Fruit fly (Drosophila melanogaster): ENCODE results near the gene TfIIEbeta.
A peak's percentile ranks its signal among the peaks of the same experiment; 100 is the strongest.

The TfIIEbeta gene

dm6 chr3L:4259102-4259558 lies 27.7 kb upstream of the TfIIEbeta start, which contains the start of the genes CG15011 and CG1309 (continued):
- TF ChIP-seq CG18476 (GFP tag; optimal IDR thresholded peaks at IDR 0.05): peak; percentile 70
- TF ChIP-seq CG12942 (GFP tag; optimal IDR thresholded peaks at IDR 0.05): peak; percentile 60
- peak; percentile 75; the same call in 2 of the 3 replicates for TF ChIP-seq CG11456 (GFP tag; IDR thresholded peaks at IDR 0.05)
- peak in 1 of 2 experiments; percentile 53 for TF ChIP-seq Eip74EF (GFP tag; optimal IDR thresholded peaks at IDR 0.05)
- TF ChIP-seq CG15696 (tag; optimal IDR thresholded peaks at IDR 0.05): peak; percentile 85
- TF ChIP-seq zf30C (GFP tag; optimal IDR thresholded peaks at IDR 0.05): no peak
- TF ChIP-seq CG30431 (GFP tag; optimal IDR thresholded peaks at IDR 0.05): peak; percentile 40
- TF ChIP-seq CG4328 (GFP tag; optimal IDR thresholded peaks at IDR 0.05): peak; percentile 76
- peak; percentile 93 for TF ChIP-seq Hr3 (GFP tag; optimal IDR thresholded peaks at IDR 0.05)
- peak; percentile 72 for TF ChIP-seq esg (GFP tag; conservative IDR thresholded peaks at IDR 0.05)
- peak; percentile 84 for TF ChIP-seq unpg (GFP tag; optimal IDR thresholded peaks at IDR 0.05)
- peak; percentile 57 for TF ChIP-seq psq (GFP tag; optimal IDR thresholded peaks at IDR 0.05)
- TF ChIP-seq CoRest (tag; optimal IDR thresholded peaks at IDR 0.05): peak; percentile 92
- no peak for TF ChIP-seq CG8359 (GFP tag; optimal IDR thresholded peaks at IDR 0.05; ENCODE audit: borderline replicate concordance)
- TF ChIP-seq CG15269 (tag; optimal IDR thresholded peaks at IDR 0.05): peak; percentile 84
- no peak for TF ChIP-seq prd (optimal IDR thresholded peaks at IDR 0.05)
- peak; percentile 88 for TF ChIP-seq prd (GFP tag; IDR thresholded peaks at IDR 0.05)
- TF ChIP-seq CG9932 (GFP tag; IDR thresholded peaks at IDR 0.05): peak; percentile 87
- TF ChIP-seq HLH3B (GFP tag; IDR thresholded peaks at IDR 0.05): peak; percentile 68; the same call in 1 of the 2 replicates
- peak; percentile 62 for TF ChIP-seq CG17186 (GFP tag; optimal IDR thresholded peaks at IDR 0.05)
- TF ChIP-seq H15 (GFP tag; IDR thresholded peaks at IDR 0.05): peak; percentile 74
- TF ChIP-seq stwl (tag; optimal IDR thresholded peaks at IDR 0.05): peak; percentile 79
- TF ChIP-seq fd64A (GFP tag; optimal IDR thresholded peaks at IDR 0.05): no peak
- TF ChIP-seq CG6854 (GFP tag; optimal IDR thresholded peaks at IDR 0.05): no peak
- TF ChIP-seq gro (GFP tag; optimal IDR thresholded peaks at IDR 0.05): peak; percentile 88
- TF ChIP-seq Spps (tag; optimal IDR thresholded peaks at IDR 0.05): peak; percentile 73
- peak; percentile 80 for TF ChIP-seq CG7372 (GFP tag; IDR thresholded peaks at IDR 0.05)
- TF ChIP-seq nerfin-2 (GFP tag; IDR thresholded peaks at IDR 0.05; ENCODE audit: partially characterized antibody): no peak
- peak; percentile 82 for TF ChIP-seq CG12744 (GFP tag; optimal IDR thresholded peaks at IDR 0.05)
- TF ChIP-seq lab (GFP tag; optimal IDR thresholded peaks at IDR 0.05): peak; percentile 87
- peak; percentile 70; the same call in 1 of the 2 replicates for TF ChIP-seq Atf6 (GFP tag; IDR thresholded peaks at IDR 0.05)
- TF ChIP-seq Dbx (GFP tag; IDR thresholded peaks at IDR 0.05): peak; percentile 72
- TF ChIP-seq CG14710 (tag; optimal IDR thresholded peaks at IDR 0.05): peak; percentile 92
- peak; percentile 81 for TF ChIP-seq Hmr (GFP tag; optimal IDR thresholded peaks at IDR 0.05)
- peak; percentile 90 for TF ChIP-seq YL-1 (GFP tag; optimal IDR thresholded peaks at IDR 0.05)
- TF ChIP-seq klu (GFP tag; IDR thresholded peaks at IDR 0.05): peak; percentile 69; the same call in 1 of the 2 replicates
- TF ChIP-seq Dip2 (GFP tag; IDR thresholded peaks at IDR 0.05): no peak
- TF ChIP-seq CG17568 (GFP tag; optimal IDR thresholded peaks at IDR 0.05): no peak
- no peak for TF ChIP-seq CG1024 (GFP tag; IDR thresholded peaks at IDR 0.05)
- TF ChIP-seq phol (tag; optimal IDR thresholded peaks at IDR 0.05): peak; percentile 87
- TF ChIP-seq CG2129 (GFP tag; IDR thresholded peaks at IDR 0.05; ENCODE audit: partially characterized antibody): no peak
- TF ChIP-seq NK7.1 (GFP tag; optimal IDR thresholded peaks at IDR 0.05): peak; percentile 79
- no peak for TF ChIP-seq hth (optimal IDR thresholded peaks at IDR 0.05)
- peak; percentile 77 for TF ChIP-seq fd96Cb (tag; optimal IDR thresholded peaks at IDR 0.05)
- peak; percentile 85 for TF ChIP-seq shn (GFP tag; optimal IDR thresholded peaks at IDR 0.05)
- peak; percentile 11; the same call in 1 of the 2 replicates for TF ChIP-seq amos (GFP tag; IDR thresholded peaks at IDR 0.05; ENCODE audit: partially characterized antibody)
- peak; percentile 81 for TF ChIP-seq CG10267 (tag; optimal IDR thresholded peaks at IDR 0.05)
- TF ChIP-seq CG8924 (tag; optimal IDR thresholded peaks at IDR 0.05): peak; percentile 84
- no peak for TF ChIP-seq CG14860 (GFP tag; IDR thresholded peaks at IDR 0.05; ENCODE audit: partially characterized antibody)
- TF ChIP-seq CG34422 (GFP tag; IDR thresholded peaks at IDR 0.05): peak; percentile 82
